Fruit fly (Drosophila melanogaster) whole organism, embryonic: ENCODE measurements around the gene cnc.

ENCODE experiments used
- B-H1 ChIP-seq: fragments of 200-800 bp; sonication (Bioruptor generic); IDR thresholded peaks from 3 replicates; pipeline ENCODE4 v1.3.6; 2022; ENCODE audit warnings: missing biosample characterization, missing genetic modification characterization
- Bgb ChIP-seq: fragments of 200-800 bp; sonication (Bioruptor generic); IDR thresholded peaks from 2 replicates; pipeline ENCODE4 v1.3.6; 2022; ENCODE audit warnings: missing biosample characterization, missing genetic modification characterization; ENCODE audit not compliant: partially characterized antibody
- BtbVII ChIP-seq: fragments of 200-800 bp; sonication (Bioruptor generic); optimal IDR thresholded peaks from 3 replicates; lab custom pipeline; 2017; ENCODE audit warnings: missing biosample characterization, mild to moderate bottlenecking, missing genetic modification characterization
- Bteb2 ChIP-seq: fragments of 200-800 bp; sonication (Bioruptor generic); optimal IDR thresholded peaks from 2 replicates; lab custom pipeline; 2016; ENCODE audit warnings: missing biosample characterization, missing genetic modification characterization
- CG10321 ChIP-seq: fragments of 200-800 bp; sonication (Bioruptor generic); IDR thresholded peaks from 2 replicates; pipeline ENCODE4 v1.3.6; 2022; ENCODE audit warnings: missing biosample characterization, missing genetic modification characterization
- CG10462 ChIP-seq: fragments of 200-800 bp; sonication (Bioruptor generic); optimal IDR thresholded peaks from 2 replicates; lab custom pipeline; 2016; ENCODE audit warnings: missing biosample characterization, missing genetic modification characterization
- CG10654 ChIP-seq: fragments of 200-800 bp; sonication (Bioruptor generic); optimal IDR thresholded peaks from 2 replicates; lab custom pipeline; 2016; ENCODE audit warnings: missing biosample characterization, missing genetic modification characterization
- CG11504 ChIP-seq: fragments of 200-800 bp; sonication (Bioruptor generic); optimal IDR thresholded peaks from 3 replicates; lab custom pipeline; 2019; ENCODE audit warnings: missing biosample characterization, mild to moderate bottlenecking, missing genetic modification characterization, moderate library complexity
- CG13287 ChIP-seq: fragments of 200-800 bp; sonication (Bioruptor generic); IDR thresholded peaks from 2 replicates; pipeline ENCODE4 v1.3.6; 2022; ENCODE audit warnings: missing biosample characterization, missing genetic modification characterization; ENCODE audit not compliant: partially characterized antibody
- CG13424 ChIP-seq: fragments of 200-800 bp; sonication (Bioruptor generic); optimal IDR thresholded peaks from 2 replicates; lab custom pipeline; 2019; ENCODE audit warnings: missing biosample characterization, mild to moderate bottlenecking, missing genetic modification characterization, moderate library complexity
- CG14050 ChIP-seq: fragments of 200-800 bp; sonication (Bioruptor generic); IDR thresholded peaks from 3 replicates; pipeline ENCODE4 v1.3.6; 2022; ENCODE audit warnings: missing biosample characterization, missing genetic modification characterization
- CG15011 ChIP-seq: fragments of 200-800 bp; sonication (Bioruptor generic); optimal IDR thresholded peaks from 3 replicates; lab custom pipeline; 2018; ENCODE audit warnings: missing biosample characterization, mild to moderate bottlenecking, missing genetic modification characterization
- CG15479 ChIP-seq: fragments of 200-800 bp; sonication (Bioruptor generic); optimal IDR thresholded peaks from 3 replicates; lab custom pipeline; 2019; ENCODE audit warnings: missing biosample characterization, mild to moderate bottlenecking, missing genetic modification characterization, moderate library complexity
- CG1602 ChIP-seq: fragments of 200-800 bp; sonication (Bioruptor generic); optimal IDR thresholded peaks from 3 replicates; lab custom pipeline; 2016; ENCODE audit warnings: missing biosample characterization, missing genetic modification characterization
- CG17802 ChIP-seq: fragments of 200-800 bp; sonication (Bioruptor generic); optimal IDR thresholded peaks from 2 replicates; lab custom pipeline; 2018; ENCODE audit warnings: missing biosample characterization, mild to moderate bottlenecking, missing genetic modification characterization, moderate library complexity
- CG18619 ChIP-seq: fragments of 200-800 bp; sonication (Bioruptor generic); optimal IDR thresholded peaks from 3 replicates; lab custom pipeline; 2017; ENCODE audit warnings: missing biosample characterization, mild to moderate bottlenecking, missing genetic modification characterization
- CG3407 ChIP-seq: fragments of 200-800 bp; sonication (Bioruptor generic); optimal IDR thresholded peaks from 2 replicates; lab custom pipeline; 2018; ENCODE audit warnings: missing biosample characterization, mild to moderate bottlenecking, missing genetic modification characterization
- CG34376 ChIP-seq: fragments of 200-800 bp; sonication (Bioruptor generic); optimal IDR thresholded peaks from 2 replicates; lab custom pipeline; 2018; ENCODE audit warnings: missing biosample characterization, mild to moderate bottlenecking, missing genetic modification characterization
- CG5953 ChIP-seq: fragments of 200-800 bp; sonication (Bioruptor generic); IDR thresholded peaks from 2 replicates; pipeline ENCODE4 v1.3.6; 2022; ENCODE audit warnings: missing biosample characterization, missing genetic modification characterization
- CG7987 ChIP-seq: fragments of 200-800 bp; sonication (Bioruptor generic); optimal IDR thresholded peaks from 2 replicates; lab custom pipeline; 2018; ENCODE audit warnings: missing biosample characterization, mild to moderate bottlenecking, missing genetic modification characterization, moderate library complexity
- CG8388 ChIP-seq: fragments of 200-800 bp; sonication (Bioruptor generic); optimal IDR thresholded peaks from 2 replicates; lab custom pipeline; 2019; ENCODE audit warnings: missing biosample characterization, mild to moderate bottlenecking, missing genetic modification characterization, moderate library complexity
- CoRest ChIP-seq: fragments of 200-800 bp; sonication (Bioruptor generic); optimal IDR thresholded peaks from 3 replicates; lab custom pipeline; 2018; ENCODE audit warnings: missing biosample characterization, mild to moderate bottlenecking, missing genetic modification characterization, moderate library complexity
- E2f2 ChIP-seq: fragments of 200-800 bp; sonication (Bioruptor generic); IDR thresholded peaks from 2 replicates; pipeline ENCODE4 v1.3.6; 2022; ENCODE audit warnings: missing biosample characterization, missing genetic modification characterization
- Hand ChIP-seq: fragments of 200-800 bp; sonication (Bioruptor generic); optimal IDR thresholded peaks from 2 replicates; lab custom pipeline; 2017; ENCODE audit warnings: mild to moderate bottlenecking, missing biosample characterization, missing genetic modification reagents, missing genetic modification characterization
- Hmx ChIP-seq: fragments of 200-800 bp; sonication (Bioruptor generic); optimal IDR thresholded peaks from 2 replicates; lab custom pipeline; 2016; ENCODE audit warnings: missing biosample characterization, missing genetic modification characterization
- Hr78 ChIP-seq, 2 experiments: fragments of 200-800 bp in 1 of 2; fragments of >200 bp in 1 of 2; sonication (Bioruptor generic) in 1 of 2; optimal IDR thresholded peaks; 2 replicates each; lab custom pipeline; 2017 to 2019; ENCODE audit warnings: missing biosample characterization in 2 of 2, missing genetic modification characterization in 2 of 2, mild to moderate bottlenecking in 1 of 2, moderate library complexity in 1 of 2
- MTF-1 ChIP-seq: fragments of 200-800 bp; sonication (Bioruptor generic); optimal IDR thresholded peaks from 2 replicates; lab custom pipeline; 2018; ENCODE audit warnings: missing biosample characterization, mild to moderate bottlenecking, missing genetic modification characterization, borderline replicate concordance
- Med ChIP-seq: fragments of 200-800 bp; sonication (Bioruptor generic); peaks from one replicate; lab custom pipeline; 2016; ENCODE audit warnings: missing biosample characterization, missing genetic modification characterization, mild to moderate bottlenecking, inconsistent platforms, moderate library complexity
- NC2β ChIP-seq: fragments of 200-800 bp; sonication (Bioruptor generic); optimal IDR thresholded peaks from 2 replicates; lab custom pipeline; 2016; ENCODE audit warnings: missing biosample characterization, missing genetic modification characterization
- Nf-YB ChIP-seq: fragments of 200-800 bp; sonication (Bioruptor generic); optimal IDR thresholded peaks from 3 replicates; lab custom pipeline; 2019; ENCODE audit warnings: missing biosample characterization, mild to moderate bottlenecking, missing genetic modification characterization, moderate library complexity
- NfI ChIP-seq: fragments of 200-800 bp; sonication (Bioruptor generic); optimal IDR thresholded peaks from 3 replicates; lab custom pipeline; 2018; ENCODE audit warnings: missing biosample characterization, mild to moderate bottlenecking, missing genetic modification characterization, moderate library complexity
- Opbp ChIP-seq: fragments of 200-800 bp; sonication (Bioruptor generic); IDR thresholded peaks from 3 replicates; pipeline ENCODE4 v1.3.6; 2022; ENCODE audit warnings: missing biosample characterization, missing genetic modification characterization; ENCODE audit not compliant: partially characterized antibody
- PHDP ChIP-seq: fragments of 200-800 bp; sonication (Bioruptor generic); optimal IDR thresholded peaks from 3 replicates; lab custom pipeline; 2018; ENCODE audit warnings: missing biosample characterization, mild to moderate bottlenecking, missing genetic modification characterization, moderate library complexity
- crc ChIP-seq: fragments of 200-800 bp; sonication (Bioruptor generic); optimal IDR thresholded peaks from 2 replicates; lab custom pipeline; 2016; ENCODE audit warnings: missing biosample characterization, missing genetic modification characterization
- disco-r ChIP-seq: fragments of 200-800 bp; sonication (Bioruptor generic); optimal IDR thresholded peaks from 2 replicates; lab custom pipeline; 2016; ENCODE audit warnings: missing biosample characterization, missing genetic modification characterization
- eve ChIP-seq, 2 experiments: fragments of >200 bp; optimal IDR thresholded peaks; 2 replicates each; lab custom pipeline; 2017; ENCODE audit warnings: missing biosample characterization in 2 of 2, missing genetic modification characterization in 2 of 2
- ftz-f1 ChIP-seq: fragments of 200-800 bp; sonication (Bioruptor generic); optimal IDR thresholded peaks from 2 replicates; lab custom pipeline; 2016; ENCODE audit warnings: missing biosample characterization, missing genetic modification characterization
- insv ChIP-seq, 2 experiments: fragments of 200-800 bp; sonication (Bioruptor generic); optimal IDR thresholded peaks; 3 replicates each; lab custom pipeline; 2016 to 2018; ENCODE audit warnings: missing biosample characterization in 2 of 2, missing genetic modification characterization in 2 of 2
- kay ChIP-seq: fragments of 200-800 bp; sonication (Bioruptor generic); optimal IDR thresholded peaks from 2 replicates; lab custom pipeline; 2016; ENCODE audit warnings: missing biosample characterization, missing genetic modification characterization
- lab ChIP-seq: fragments of 200-800 bp; sonication (Bioruptor generic); optimal IDR thresholded peaks from 3 replicates; lab custom pipeline; 2017; ENCODE audit warnings: missing biosample characterization, missing genetic modification characterization, mild to moderate bottlenecking, moderate library complexity, missing genetic modification reagents
- lola ChIP-seq, 3 experiments: fragments of >200 bp in 2 of 3; fragments of 200-800 bp in 1 of 3; sonication (Bioruptor generic) in 1 of 3; optimal IDR thresholded peaks; 2 replicates each; lab custom pipeline; 2017 to 2019; ENCODE audit warnings: missing biosample characterization in 3 of 3, missing genetic modification characterization in 3 of 3, mild to moderate bottlenecking in 1 of 3, moderate library complexity in 1 of 3
- luna ChIP-seq: fragments of 200-800 bp; sonication (Bioruptor generic); optimal IDR thresholded peaks from 2 replicates; lab custom pipeline; 2016; ENCODE audit warnings: missing biosample characterization, missing genetic modification characterization
- nau ChIP-seq: fragments of 200-800 bp; sonication (Bioruptor generic); optimal IDR thresholded peaks from 3 replicates; lab custom pipeline; 2017; ENCODE audit warnings: missing biosample characterization, mild to moderate bottlenecking, missing genetic modification characterization, missing genetic modification reagents
- nerfin-2 ChIP-seq: fragments of 200-800 bp; sonication (Bioruptor generic); IDR thresholded peaks from 2 replicates; pipeline ENCODE4 v1.3.6; 2022; ENCODE audit warnings: missing biosample characterization, missing genetic modification characterization; ENCODE audit not compliant: partially characterized antibody
- pzg ChIP-seq: fragments of 200-800 bp; sonication (Bioruptor generic); optimal IDR thresholded peaks from 3 replicates; lab custom pipeline; 2018; ENCODE audit warnings: missing biosample characterization, mild to moderate bottlenecking, missing genetic modification characterization, moderate library complexity
- sd ChIP-seq: fragments of 200-800 bp; sonication (Bioruptor generic); optimal IDR thresholded peaks from 3 replicates; lab custom pipeline; 2018; ENCODE audit warnings: missing biosample characterization, mild to moderate bottlenecking, missing genetic modification characterization, moderate library complexity
- sqz ChIP-seq: fragments of 200-800 bp; sonication (Bioruptor generic); optimal IDR thresholded peaks from 3 replicates; lab custom pipeline; 2018; ENCODE audit warnings: missing biosample characterization, mild to moderate bottlenecking, missing genetic modification characterization
- zfh2 ChIP-seq: fragments of 200-800 bp; sonication (Bioruptor generic); optimal IDR thresholded peaks from 2 replicates; lab custom pipeline; 2016; ENCODE audit warnings: missing biosample characterization, missing genetic modification characterization

The cnc gene

DNA sequence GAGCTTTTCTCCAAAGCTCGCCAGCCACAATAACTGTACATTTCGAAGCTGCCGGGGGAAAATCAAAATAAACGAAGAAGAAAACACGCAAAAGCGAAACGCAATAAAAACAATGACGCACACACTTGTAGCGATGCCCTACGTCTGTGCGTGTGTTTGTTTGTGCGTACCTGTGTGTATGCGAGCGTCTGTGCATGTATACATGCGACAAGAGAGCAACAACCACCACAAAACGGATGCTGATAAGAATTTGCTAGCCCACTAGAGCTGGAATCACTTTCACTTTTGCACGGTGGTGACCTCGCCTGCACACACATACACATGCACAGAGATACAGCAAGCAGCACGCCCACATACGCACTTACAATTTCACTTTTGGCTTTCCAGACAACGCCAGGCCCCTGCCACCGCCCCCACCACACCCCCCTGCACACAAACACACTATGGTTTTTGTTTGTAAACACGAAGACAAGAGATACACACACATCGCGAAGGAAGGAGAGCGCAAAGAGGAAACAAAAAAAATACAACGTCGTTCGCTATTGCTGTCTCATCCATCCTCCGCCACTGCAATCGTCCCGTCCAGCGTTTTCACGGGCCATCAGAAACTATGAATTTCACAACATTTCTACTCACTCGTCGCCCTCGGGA lies 69.5 kb downstream of the cnc start (continued):
- TF ChIP-seq Bgb (GFP tag; lab: Robert Waterston, UW) (0 out of 2 replicates have a peak, but pooled peaks have one; percentile 15), eve (GFP tag; optimal IDR thresholded peaks at IDR 0.05; lab: Kevin White, UChicago) (no peak), CG15011 (GFP tag; lab: Kevin White, UChicago) (no peak), lola (GFP tag; optimal IDR thresholded peaks at IDR 0.05; lab: Kevin White, UChicago) (peak in 1 of 3 experiments; percentile 66), sd (peak; percentile 59), CG13424 (tag; lab: Kevin White, UChicago) (no peak), NfI (GFP tag; lab: Kevin White, UChicago) (no peak), PHDP (tag; lab: Kevin White, UChicago) (peak; percentile 2), Med (GFP tag; lab: Kevin White, UChicago) (peak; percentile 54), MTF-1 (no peak), CG1602 (GFP tag; lab: Kevin White, UChicago) (no peak), crc (no peak), Hr78 (GFP tag; optimal IDR thresholded peaks at IDR 0.05; lab: Kevin White, UChicago) (peak in 1 of 2 experiments; percentile 96), kay (peak; percentile 41), CG17802 (tag; lab: Kevin White, UChicago) (no peak), B-H1 (no peak), CG14050 (no peak), pzg (GFP tag; lab: Kevin White, UChicago) (peak; percentile 11), nau (peak; percentile 28), zfh2 (no peak), CoRest (tag; lab: Kevin White, UChicago) (no peak), CG18619 (GFP tag; lab: Kevin White, UChicago) (peak; percentile 18), insv (GFP tag; optimal IDR thresholded peaks at IDR 0.05; lab: Kevin White, UChicago) (peak in 1 of 2 experiments; percentile 95), CG13287 (GFP tag; lab: Robert Waterston, UW) (peak; percentile 6; the same call in 1 of the 2 replicates), NC2β (GFP tag; lab: Kevin White, UChicago) (no peak), Hand (GFP tag; lab: Kevin White, UChicago) (no peak), nerfin-2 (GFP tag; lab: Robert Waterston, UW) (no peak), CG10462 (GFP tag; lab: Kevin White, UChicago) (peak; percentile 4), CG7987 (GFP tag; lab: Kevin White, UChicago) (no peak), BtbVII (GFP tag; lab: Kevin White, UChicago) (peak; percentile 76), CG15479 (peak; percentile 98), CG8388 (no peak), CG10321 (GFP tag; lab: Robert Waterston, UW) (0 out of 2 replicates have a peak, but pooled peaks have one; percentile 38), CG3407 (GFP tag; lab: Kevin White, UChicago) (peak; percentile 6), Hmx (GFP tag; lab: Kevin White, UChicago) (no peak), ftz-f1 (GFP tag; lab: Kevin White, UChicago) (peak; percentile 42), CG34376 (GFP tag; lab: Kevin White, UChicago) (peak; percentile 76), CG10654 (no peak), disco-r (GFP tag; lab: Kevin White, UChicago) (no peak), Opbp (GFP tag; lab: Robert Waterston, UW) (peak; percentile 58; the same call in 2 of the 3 replicates), Bteb2 (GFP tag; lab: Kevin White, UChicago) (no peak), sqz (peak; percentile 9), lab (GFP tag; lab: Kevin White, UChicago) (peak; percentile 23), CG11504 (tag; lab: Kevin White, UChicago) (no peak), CG5953 (GFP tag; lab: Robert Waterston, UW) (0 out of 2 replicates have a peak, but pooled peaks have one; percentile 19), Nf-YB (GFP tag; lab: Kevin White, UChicago) (no peak), luna (no peak), E2f2 (GFP tag; lab: Robert Waterston, UW) (peak; percentile 14; the same call in 1 of the 2 replicates)
